Fruit fly (Drosophila melanogaster): ENCODE results near the gene Ptpmeg2.

- TF ChIP-seq CG17806 (tag; optimal IDR thresholded peaks at IDR 0.05) (peak; percentile 96), CG12605 (GFP tag; IDR thresholded peaks at IDR 0.05) (peak; percentile 91), EcR (GFP tag; optimal IDR thresholded peaks at IDR 0.05) (peak; percentile 24)
Observed at dm6 chrX:9650048-9650447, 8.9 kb downstream of the Ptpmeg2 start.

Measured in whole organism, pupa.